Worm (Caenorhabditis elegans) whole organism, mixed stage, embryonic: Measurements from ENCODE around the gene bcat-1.

ENCODE experiments used
- ceh-39 ChIP-seq: fragments of 150-350 bp; optimal IDR thresholded peaks from 2 replicates; lab custom pipeline; 2014; ENCODE audit warnings: missing biosample characterization, missing genetic modification characterization
- elt-3 ChIP-seq: fragments of 150-350 bp; optimal IDR thresholded peaks from 2 replicates; lab custom pipeline; 2014; ENCODE audit warnings: missing biosample characterization, missing genetic modification characterization
- lsy-2 ChIP-seq: fragments of 150-350 bp; optimal IDR thresholded peaks from 2 replicates; lab custom pipeline; 2014; ENCODE audit warnings: missing biosample characterization, missing genetic modification characterization
- nhr-12 ChIP-seq: fragments of 150-350 bp; optimal IDR thresholded peaks from 2 replicates; lab custom pipeline; 2014; ENCODE audit warnings: missing biosample characterization, missing genetic modification characterization
- nhr-237 ChIP-seq: fragments of 150-350 bp; optimal IDR thresholded peaks from 2 replicates; lab custom pipeline; 2014; ENCODE audit warnings: missing biosample characterization, missing genetic modification characterization
- nhr-28 ChIP-seq: fragments of 150-350 bp; optimal IDR thresholded peaks from 2 replicates; lab custom pipeline; 2014; ENCODE audit warnings: missing biosample characterization, missing genetic modification characterization
- nhr-76 ChIP-seq: sonication (generic microtip); optimal IDR thresholded peaks from 2 replicates; lab custom pipeline; 2017; ENCODE audit warnings: missing biosample characterization, missing genetic modification characterization
- sem-2 ChIP-seq: fragments of 200-800 bp; sonication (Bioruptor generic); optimal IDR thresholded peaks from 2 replicates; lab custom pipeline; 2018; ENCODE audit warnings: mild to moderate bottlenecking, missing genetic modification characterization, missing compliant biosample characterization
- snpc-4 ChIP-seq: fragments of 150-350 bp; optimal IDR thresholded peaks from 2 replicates; lab custom pipeline; 2014; ENCODE audit warnings: missing biosample characterization, missing genetic modification characterization
- tbx-8 ChIP-seq: fragments of 200-800 bp; sonication (Bioruptor generic); optimal IDR thresholded peaks from 2 replicates; lab custom pipeline; 2018; ENCODE audit warnings: mild to moderate bottlenecking, missing genetic modification characterization, moderate library complexity, missing compliant biosample characterization

- TF ChIP-seq sem-2 = no peak
- TF ChIP-seq nhr-237 (tag; lab: Kevin White, UChicago) = no peak
- no peak for TF ChIP-seq lsy-2 (tag; lab: Kevin White, UChicago)
- TF ChIP-seq nhr-28 = no peak
- no peak for TF ChIP-seq nhr-12 (tag; lab: Kevin White, UChicago)
- no peak for TF ChIP-seq snpc-4 (tag; lab: Kevin White, UChicago)
- TF ChIP-seq elt-3 = no peak
- no peak for TF ChIP-seq tbx-8 (GFP tag; lab: Kevin White, UChicago)
- TF ChIP-seq ceh-39 (tag; lab: Kevin White, UChicago) = no peak
- TF ChIP-seq nhr-76 (tag; lab: Kevin White, UChicago) = no peak
Measured at ce11 chrX:12853079-12853478, 24.2 kb upstream of the bcat-1 start.
